Worm (Caenorhabditis elegans): ENCODE results near the gene perm-5.

Gene perm-5

ce11 chrIV:5749874-5750273 lies 46.6 kb upstream of the perm-5 start (continued):
- TF ChIP-seq ceh-90 (tag; optimal IDR thresholded peaks at IDR 0.05) (no peak), unc-130 (tag; optimal IDR thresholded peaks at IDR 0.05) (no peak), pax-3 (tag; optimal IDR thresholded peaks at IDR 0.05) (no peak), tbx-2 (tag; optimal IDR thresholded peaks at IDR 0.05) (peak; percentile 24), nhr-85 (tag) (peak; percentile 76), mab-9 (GFP tag; IDR thresholded peaks at IDR 0.05) (no peak), lin-35 (GFP tag; optimal IDR thresholded peaks at IDR 0.05) (no peak), ceh-88 (GFP tag; IDR thresholded peaks at IDR 0.05) (no peak), skn-1 (tag; optimal IDR thresholded peaks at IDR 0.05) (no peak), C04F5.9 (tag; optimal IDR thresholded peaks at IDR 0.05) (no peak), xbp-1 (tag; optimal IDR thresholded peaks at IDR 0.05) (no peak), nhr-76 (tag; optimal IDR thresholded peaks at IDR 0.05) (no peak), fkh-4 (tag; optimal IDR thresholded peaks at IDR 0.05; ENCODE audit: borderline replicate concordance) (no peak), dpl-1 (GFP tag; optimal IDR thresholded peaks at IDR 0.05) (no peak), C16A3.4 (tag; optimal IDR thresholded peaks at IDR 0.05) (no peak), unc-86 (tag; optimal IDR thresholded peaks at IDR 0.05) (no peak), lin-15B (tag; optimal IDR thresholded peaks at IDR 0.05) (no peak), lin-14 (GFP tag; optimal IDR thresholded peaks at IDR 0.05) (peak; percentile 65), lsy-2 (tag; optimal IDR thresholded peaks at IDR 0.05) (no peak), blmp-1 (tag; optimal IDR thresholded peaks at IDR 0.05) (peak; percentile 18), nhr-20 (tag; optimal IDR thresholded peaks at IDR 0.05) (peak; percentile 87)

ce11 chrIV:5744114-5744513 lies 40.8 kb upstream of the perm-5 start, which contains the start of gene C45E5.1:
Gene C45E5.1, plus strand, starts transcription at chrIV:5744403.
- TF ChIP-seq sptf-1 (tag; optimal IDR thresholded peaks at IDR 0.05) (no peak), nhr-11 (tag; optimal IDR thresholded peaks at IDR 0.05) (no peak), tlp-1 (tag; optimal IDR thresholded peaks at IDR 0.05) (no peak), lin-13 (GFP tag; optimal IDR thresholded peaks at IDR 0.05) (no peak), nhr-19 (GFP tag; conservative IDR thresholded peaks at IDR 0.05) (no peak), nhr-47 (tag; optimal IDR thresholded peaks at IDR 0.05) (no peak), lin-14 (GFP tag; optimal IDR thresholded peaks at IDR 0.05) (no peak), lin-39 (tag; optimal IDR thresholded peaks at IDR 0.05) (no peak)

- TF ChIP-seq pag-3 (tag; optimal IDR thresholded peaks at IDR 0.05; ENCODE audit: borderline replicate concordance, insufficient read depth) (no peak), lin-39 (tag; optimal IDR thresholded peaks at IDR 0.05) (no peak), pax-3 (tag; optimal IDR thresholded peaks at IDR 0.05) (no peak), C04F5.9 (tag; optimal IDR thresholded peaks at IDR 0.05) (no peak), mdl-1 (tag; optimal IDR thresholded peaks at IDR 0.05) (no peak), nhr-20 (tag; optimal IDR thresholded peaks at IDR 0.05) (no peak), ceh-82 (tag; optimal IDR thresholded peaks at IDR 0.05) (no peak), fkh-10 (GFP tag; optimal IDR thresholded peaks at IDR 0.05) (no peak), unc-30 (tag; optimal IDR thresholded peaks at IDR 0.05) (no peak), nhr-71 (tag; optimal IDR thresholded peaks at IDR 0.05) (no peak), ceh-63 (GFP tag; optimal IDR thresholded peaks at IDR 0.05) (no peak), F16B12.6 (tag; optimal IDR thresholded peaks at IDR 0.05) (no peak), ces-1 (GFP tag; optimal IDR thresholded peaks at IDR 0.05) (no peak), hlh-17 (GFP tag; optimal IDR thresholded peaks at IDR 0.05; ENCODE audit: borderline replicate concordance) (no peak), lin-13 (GFP tag; optimal IDR thresholded peaks at IDR 0.05) (no peak), tlp-1 (tag; optimal IDR thresholded peaks at IDR 0.05) (no peak)
Measured at ce11 chrIV:5741045-5741444, 37.8 kb upstream of the perm-5 start, which contains the start of gene chil-11. Gene chil-11, plus strand, starts transcription at chrIV:5741345.

ce11 chrIV:5734720-5735119 lies 31.5 kb upstream of the perm-5 start, which contains the start of gene cpg-18:
Gene cpg-18, plus strand, starts transcription at chrIV:5735020.
- TF ChIP-seq efl-1 (optimal IDR thresholded peaks at IDR 0.05) (no peak), efl-1 (GFP tag; optimal IDR thresholded peaks at IDR 0.05 in 1 of 2) (peak in 1 of 2 experiments; percentile 21), lin-35 (GFP tag; optimal IDR thresholded peaks at IDR 0.05) (no peak)
